Worm (Caenorhabditis elegans): Measurements from ENCODE around the gene Y66D12A.30.

ce11 chrIII:11592096-11592495 lies 17.6 kb upstream of the Y66D12A.30 start:
- TF ChIP-seq nhr-11 (tag; optimal IDR thresholded peaks at IDR 0.05) (no peak), dmd-4 (tag; optimal IDR thresholded peaks at IDR 0.05; ENCODE audit: borderline replicate concordance) (no peak), ama-1 (optimal IDR thresholded peaks at IDR 0.05) (no peak), ceh-22 (tag; optimal IDR thresholded peaks at IDR 0.05) (no peak), pha-4 (tag; optimal IDR thresholded peaks at IDR 0.05) (no peak), pqm-1 (tag; optimal IDR thresholded peaks at IDR 0.05) (no peak), T23F11.4 (GFP tag; optimal IDR thresholded peaks at IDR 0.05) (no peak), gmeb-2 (tag; optimal IDR thresholded peaks at IDR 0.05) (no peak), fax-1 (tag; optimal IDR thresholded peaks at IDR 0.05) (no peak), eyg-1 (tag; optimal IDR thresholded peaks at IDR 0.05) (no peak), nfya-1 (tag; optimal IDR thresholded peaks at IDR 0.05) (no peak), sox-4 (tag; optimal IDR thresholded peaks at IDR 0.05) (no peak)

Data from whole organism, late embryonic.